Fruit fly (Drosophila melanogaster): ENCODE data around the gene CG15011.
A peak's percentile ranks its signal among the peaks of the same experiment; 100 is the strongest.

The CG15011 gene

DNA sequence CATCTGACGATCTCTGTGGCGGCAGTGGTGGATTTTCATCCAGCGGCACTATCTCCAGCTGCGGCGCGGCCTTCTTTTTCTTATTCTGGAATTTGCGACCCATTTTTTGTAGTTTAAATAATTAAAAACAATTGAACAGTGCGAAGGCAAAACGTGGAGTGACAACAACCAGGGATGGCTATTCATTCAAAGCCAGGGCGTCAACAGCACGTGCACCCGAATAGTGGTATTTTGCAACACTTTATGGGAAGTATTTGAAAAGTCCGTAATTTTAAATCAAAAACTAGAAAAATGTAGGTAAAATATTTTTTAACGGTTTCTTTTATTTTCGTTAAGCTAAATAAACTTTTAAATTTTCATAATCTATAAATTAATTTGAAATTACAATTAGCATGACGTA lies 23.7 kb upstream of the CG15011 start, which contains the start of gene CG11583:
Gene CG11583, minus strand, starts transcription at position 191 of the 400 bp plus-strand sequence.
- TF ChIP-seq cic (GFP tag; optimal IDR thresholded peaks at IDR 0.05) (peak; percentile 24), Crg-1 (GFP tag; optimal IDR thresholded peaks at IDR 0.05) (peak; percentile 64), CG1620 (GFP tag; optimal IDR thresholded peaks at IDR 0.05) (peak; percentile 76), ovo (GFP tag; optimal IDR thresholded peaks at IDR 0.05) (peak; percentile 26), CG7045 (GFP tag; optimal IDR thresholded peaks at IDR 0.05) (peak; percentile 19), kay (GFP tag; ENCODE audit: borderline replicate concordance) (no peak), bab1 (GFP tag; optimal IDR thresholded peaks at IDR 0.05) (peak; percentile 21), tj (GFP tag; optimal IDR thresholded peaks at IDR 0.05) (no peak), Mnt (GFP tag; optimal IDR thresholded peaks at IDR 0.05) (peak; percentile 100), cnc (optimal IDR thresholded peaks at IDR 0.05) (no peak), CG33017 (tag; optimal IDR thresholded peaks at IDR 0.05) (peak; percentile 7), pad (GFP tag; optimal IDR thresholded peaks at IDR 0.05) (peak; percentile 57), Clk (GFP tag; optimal IDR thresholded peaks at IDR 0.05) (no peak), CG14711 (tag; optimal IDR thresholded peaks at IDR 0.05) (peak; percentile 53), CG12768 (GFP tag; optimal IDR thresholded peaks at IDR 0.05) (peak; percentile 52), toe (GFP tag; optimal IDR thresholded peaks at IDR 0.05) (peak; percentile 63), CG5204 (GFP tag; optimal IDR thresholded peaks at IDR 0.05) (no peak), Hr96 (GFP tag; optimal IDR thresholded peaks at IDR 0.05) (no peak), CG11617 (GFP tag; optimal IDR thresholded peaks at IDR 0.05) (no peak), CG7101 (tag; optimal IDR thresholded peaks at IDR 0.05) (peak; percentile 72)

DNA sequence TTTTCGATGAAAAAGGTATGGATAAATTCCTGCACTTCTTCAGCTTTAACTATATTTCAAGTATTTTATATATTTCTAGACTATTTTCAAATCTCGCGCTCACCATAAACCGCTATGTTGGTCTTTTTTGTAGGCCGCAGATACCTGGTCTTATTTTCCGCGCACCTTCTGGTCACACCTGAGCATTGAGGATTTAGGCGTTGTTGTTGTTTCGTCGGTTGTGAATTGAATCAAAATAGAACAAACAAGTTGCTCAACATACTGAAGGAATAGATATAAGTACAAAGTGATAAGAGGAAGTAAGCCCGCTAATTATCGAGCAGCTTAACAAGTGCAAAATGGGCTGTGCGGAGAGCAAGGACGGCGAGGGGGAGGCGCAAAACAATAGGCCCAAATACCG lies 18.8 kb upstream of the CG15011 start, which contains the start of gene Ctl1:
Gene Ctl1, plus strand, starts transcription at position 167 of the 400 bp plus-strand sequence.
- TF ChIP-seq CG1620 (GFP tag; optimal IDR thresholded peaks at IDR 0.05) (no peak), bab1 (GFP tag; optimal IDR thresholded peaks at IDR 0.05) (peak; percentile 23)

DNA sequence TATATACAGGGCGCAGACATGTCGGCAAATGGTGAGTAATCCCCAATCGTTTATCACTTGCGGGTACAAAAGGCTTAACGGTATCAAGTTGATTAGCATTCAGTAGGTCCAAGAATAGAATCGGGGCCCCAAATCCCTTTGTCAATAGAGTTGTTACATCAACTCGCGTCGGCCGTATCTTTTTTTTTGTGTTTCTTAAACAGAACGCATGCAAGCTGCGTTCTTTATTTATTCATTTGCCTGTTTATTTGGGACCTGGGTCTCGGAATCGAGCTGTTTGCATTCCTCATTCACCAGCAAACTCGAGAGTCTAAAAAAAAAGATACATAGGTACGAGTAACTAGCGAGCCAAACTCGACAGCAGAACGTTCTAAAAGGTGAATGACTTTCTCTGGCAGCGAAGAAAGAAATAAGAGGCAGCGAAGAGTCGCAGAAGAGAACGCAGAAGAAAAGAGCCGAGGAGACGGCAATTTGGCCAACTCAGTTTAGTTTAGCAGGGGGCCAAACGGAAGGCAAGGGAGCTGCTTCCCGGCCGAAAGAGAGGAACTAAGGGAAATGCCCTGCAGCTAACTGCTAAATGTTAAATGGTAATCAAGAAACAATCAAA lies 13.3 kb upstream of the CG15011 start:
- TF ChIP-seq CG33017 (tag; optimal IDR thresholded peaks at IDR 0.05) (no peak), CG5204 (GFP tag; optimal IDR thresholded peaks at IDR 0.05) (no peak), toe (GFP tag; optimal IDR thresholded peaks at IDR 0.05) (no peak), Mnt (GFP tag; optimal IDR thresholded peaks at IDR 0.05) (no peak), CG7045 (GFP tag; optimal IDR thresholded peaks at IDR 0.05) (no peak), CG1620 (GFP tag; optimal IDR thresholded peaks at IDR 0.05) (no peak), Crg-1 (GFP tag; optimal IDR thresholded peaks at IDR 0.05) (no peak), CG7101 (tag; optimal IDR thresholded peaks at IDR 0.05) (no peak), Clk (GFP tag; optimal IDR thresholded peaks at IDR 0.05) (no peak), CG11617 (GFP tag; optimal IDR thresholded peaks at IDR 0.05) (no peak), kay (GFP tag; ENCODE audit: borderline replicate concordance) (no peak), bab1 (GFP tag; optimal IDR thresholded peaks at IDR 0.05) (no peak), pad (GFP tag; optimal IDR thresholded peaks at IDR 0.05) (no peak), ovo (GFP tag; optimal IDR thresholded peaks at IDR 0.05) (no peak), CG12768 (GFP tag; optimal IDR thresholded peaks at IDR 0.05) (no peak), tj (GFP tag; optimal IDR thresholded peaks at IDR 0.05) (no peak), CG14711 (tag; optimal IDR thresholded peaks at IDR 0.05) (no peak)

DNA sequence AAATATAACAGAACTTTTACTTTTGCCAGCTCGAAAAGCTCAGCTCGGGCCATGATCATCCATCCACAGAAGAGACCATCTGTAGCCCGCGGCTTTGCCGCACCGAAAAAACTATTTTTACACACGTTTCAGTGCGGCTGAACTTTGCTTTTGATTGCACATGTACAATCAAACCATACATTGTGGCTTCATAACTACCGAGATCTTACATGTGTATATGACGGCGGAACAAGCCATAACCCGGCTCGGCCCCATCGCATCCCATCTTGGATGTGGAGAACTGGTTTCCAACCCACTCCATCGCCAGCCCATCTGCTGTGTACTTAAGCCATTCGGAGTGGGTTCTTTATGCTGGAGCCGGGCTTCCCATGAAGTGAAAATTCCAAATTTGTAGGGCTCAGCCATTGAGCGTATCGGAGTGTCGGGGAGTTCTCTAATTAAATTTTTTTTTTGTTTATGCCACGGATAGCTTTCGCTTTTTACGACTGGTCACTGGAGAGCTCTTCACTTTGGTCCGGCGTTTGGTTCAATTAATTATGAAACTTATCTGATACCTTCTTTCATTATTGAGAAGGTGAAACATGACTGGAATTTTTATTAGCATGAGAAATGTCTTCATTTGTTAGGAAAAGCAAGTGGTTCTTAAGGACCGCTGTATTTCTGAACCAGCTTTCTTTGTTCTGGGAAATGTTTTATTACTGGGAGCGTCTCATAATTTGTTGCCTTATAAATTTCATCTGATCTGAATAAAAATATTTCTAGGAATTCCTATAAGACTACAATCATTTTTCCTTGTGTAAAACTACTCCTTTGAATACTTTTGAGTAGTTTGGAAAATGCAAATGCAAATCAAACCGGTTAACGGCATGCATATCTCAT lies 12.2 kb upstream of the CG15011 start:
- no peak for TF ChIP-seq toe (GFP tag; optimal IDR thresholded peaks at IDR 0.05)
- no peak for TF ChIP-seq CG33017 (tag; optimal IDR thresholded peaks at IDR 0.05)
- TF ChIP-seq kay (GFP tag; ENCODE audit: borderline replicate concordance) = no peak
- no peak for TF ChIP-seq pad (GFP tag; optimal IDR thresholded peaks at IDR 0.05)
- no peak for TF ChIP-seq bab1 (GFP tag; optimal IDR thresholded peaks at IDR 0.05)
- TF ChIP-seq CG5204 (GFP tag; optimal IDR thresholded peaks at IDR 0.05) = no peak
- no peak for TF ChIP-seq CG11617 (GFP tag; optimal IDR thresholded peaks at IDR 0.05)
- no peak for TF ChIP-seq Clk (GFP tag; optimal IDR thresholded peaks at IDR 0.05)

DNA sequence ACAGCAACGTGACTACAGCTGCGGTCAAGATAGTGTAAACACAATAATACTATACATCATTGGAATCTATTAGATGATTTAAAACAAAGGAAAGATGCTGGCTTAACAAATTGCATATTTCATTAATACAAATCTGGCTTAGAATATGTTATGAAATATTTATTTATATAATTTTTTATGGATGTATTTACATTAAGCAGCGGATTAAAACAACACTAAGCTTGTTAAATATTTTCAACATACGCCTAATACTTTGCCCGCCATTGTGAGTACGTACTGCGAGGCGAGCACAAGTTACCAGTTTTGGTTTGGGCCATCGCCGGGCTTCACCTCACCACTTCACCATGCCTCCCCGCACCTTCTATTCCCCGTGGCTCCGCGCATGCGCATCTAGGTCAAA lies 11.0 kb upstream of the CG15011 start:
- TF ChIP-seq toe (GFP tag; optimal IDR thresholded peaks at IDR 0.05) = no peak

DNA sequence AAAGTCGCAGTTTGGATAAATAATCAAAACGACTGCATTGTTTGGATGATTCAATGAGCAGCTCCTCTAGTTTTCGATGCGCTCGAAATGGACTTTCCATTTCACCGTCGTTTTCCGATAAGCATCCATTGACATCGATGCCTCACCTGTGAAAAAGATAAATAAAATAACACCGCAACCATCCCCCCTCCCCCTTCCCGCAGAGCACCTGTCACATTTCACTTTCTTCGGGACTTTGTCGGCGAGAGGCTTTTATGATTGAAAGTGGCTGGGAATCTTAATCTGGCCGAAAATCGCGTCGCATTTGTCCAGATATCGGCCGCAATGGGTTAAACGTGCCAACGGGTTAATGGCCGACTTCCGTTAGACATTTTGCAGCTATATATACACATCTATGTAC lies 10.3 kb upstream of the CG15011 start:
- no peak for TF ChIP-seq Crg-1 (GFP tag; optimal IDR thresholded peaks at IDR 0.05)
- TF ChIP-seq cic (GFP tag; optimal IDR thresholded peaks at IDR 0.05) = no peak
- no peak for TF ChIP-seq CG7045 (GFP tag; optimal IDR thresholded peaks at IDR 0.05)
- no peak for TF ChIP-seq CG1620 (GFP tag; optimal IDR thresholded peaks at IDR 0.05)
- TF ChIP-seq CG11617 (GFP tag; optimal IDR thresholded peaks at IDR 0.05) = no peak
- no peak for TF ChIP-seq pad (GFP tag; optimal IDR thresholded peaks at IDR 0.05)
- TF ChIP-seq CG33017 (tag; optimal IDR thresholded peaks at IDR 0.05) = no peak
- no peak for TF ChIP-seq Hr96 (GFP tag; optimal IDR thresholded peaks at IDR 0.05)
- no peak for TF ChIP-seq tj (GFP tag; optimal IDR thresholded peaks at IDR 0.05)
- TF ChIP-seq Clk (GFP tag; optimal IDR thresholded peaks at IDR 0.05) = no peak
- no peak for TF ChIP-seq cnc (optimal IDR thresholded peaks at IDR 0.05)
- no peak for TF ChIP-seq CG14711 (tag; optimal IDR thresholded peaks at IDR 0.05)
- no peak for TF ChIP-seq CG7101 (tag; optimal IDR thresholded peaks at IDR 0.05)
- no peak for TF ChIP-seq Mnt (GFP tag; optimal IDR thresholded peaks at IDR 0.05)
- no peak for TF ChIP-seq CG12768 (GFP tag; optimal IDR thresholded peaks at IDR 0.05)
- TF ChIP-seq ovo (GFP tag; optimal IDR thresholded peaks at IDR 0.05) = no peak
- TF ChIP-seq toe (GFP tag; optimal IDR thresholded peaks at IDR 0.05) = no peak
- no peak for TF ChIP-seq kay (GFP tag; ENCODE audit: borderline replicate concordance)
